Worm (Caenorhabditis elegans): ENCODE data around the gene pals-40.

pals-40 gene

DNA sequence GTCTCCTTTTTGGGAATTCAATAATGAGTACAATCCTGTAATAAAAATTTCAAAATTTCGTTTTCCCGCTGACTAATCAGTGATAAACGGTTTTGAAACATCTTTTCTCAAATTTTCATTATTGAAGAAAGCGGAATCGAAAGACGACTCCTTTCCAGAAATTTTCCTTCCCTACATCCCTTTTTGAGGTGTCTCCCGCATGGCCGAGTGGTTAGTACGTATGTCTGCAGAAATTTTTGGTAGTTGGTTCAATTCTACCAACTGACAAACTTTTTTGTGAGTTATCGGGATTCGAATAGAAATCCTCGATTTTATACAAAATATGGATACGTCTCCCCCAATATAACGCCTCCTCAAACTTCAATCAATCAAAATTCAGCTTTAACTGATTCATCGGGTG, 23.3 kb downstream of the pals-40 start:
- TF ChIP-seq elt-3 (tag; optimal IDR thresholded peaks at IDR 0.05) (no peak), vab-15 (tag; optimal IDR thresholded peaks at IDR 0.05) (no peak), ceh-63 (GFP tag; optimal IDR thresholded peaks at IDR 0.05) (no peak), ceh-8 (GFP tag; optimal IDR thresholded peaks at IDR 0.05) (no peak), pag-3 (tag; optimal IDR thresholded peaks at IDR 0.05; ENCODE audit: borderline replicate concordance, insufficient read depth) (no peak), efl-1 (optimal IDR thresholded peaks at IDR 0.05) (no peak), efl-1 (GFP tag; optimal IDR thresholded peaks at IDR 0.05 in 1 of 2) (no peak), snu-23 (GFP tag; optimal IDR thresholded peaks at IDR 0.05) (no peak), nhr-85 (tag) (no peak), nhr-90 (tag; optimal IDR thresholded peaks at IDR 0.05; ENCODE audit: poor library complexity) (no peak), egl-27 (tag; optimal IDR thresholded peaks at IDR 0.05) (no peak), fkh-4 (tag; optimal IDR thresholded peaks at IDR 0.05; ENCODE audit: borderline replicate concordance) (no peak), efl-3 (GFP tag; optimal IDR thresholded peaks at IDR 0.05) (no peak)

ce11 chrIII:1350745-1351144, 27.1 kb downstream of the pals-40 start, which contains the start of gene Y82E9BL.3:
Y82E9BL.3 (minus strand) TSS chrIII:1350845.
- no peak for TF ChIP-seq nhr-77 (tag; optimal IDR thresholded peaks at IDR 0.05)
- TF ChIP-seq efl-1 (optimal IDR thresholded peaks at IDR 0.05) = no peak
- peak in 1 of 2 experiments; percentile 62 for TF ChIP-seq efl-1 (GFP tag; optimal IDR thresholded peaks at IDR 0.05 in 1 of 2)

ce11 chrIII:1349313-1349712, 28.5 kb downstream of the pals-40 start, which contains the start of gene fbxa-25:
fbxa-25 (minus strand) TSS chrIII:1349450.
- TF ChIP-seq sox-4 (tag; optimal IDR thresholded peaks at IDR 0.05) (no peak), efl-1 (optimal IDR thresholded peaks at IDR 0.05) (no peak), efl-1 (GFP tag; optimal IDR thresholded peaks at IDR 0.05 in 1 of 2) (peak in 1 of 2 experiments; percentile 51), elt-2 (tag; optimal IDR thresholded peaks at IDR 0.05) (peak; percentile 5)

DNA sequence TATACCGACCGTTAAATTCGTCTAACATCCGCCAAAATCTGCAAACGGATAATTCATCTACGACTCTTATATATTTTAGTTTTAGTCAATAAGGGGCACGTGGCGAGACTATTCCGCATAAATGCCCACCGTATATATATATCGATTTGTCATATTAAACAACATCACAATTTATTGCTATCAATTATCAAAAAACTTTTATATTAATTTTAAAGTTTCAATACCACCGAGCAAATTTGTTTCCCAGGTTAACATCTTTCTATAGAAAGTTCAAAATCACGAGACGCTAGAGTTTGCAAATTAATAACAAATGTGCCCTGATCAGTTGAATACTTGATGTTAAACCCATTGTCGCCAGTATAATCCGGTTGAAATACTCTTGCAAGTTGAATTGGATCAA, 30.3 kb downstream of the pals-40 start, which contains the start of gene Y82E9BL.5:
Y82E9BL.5 (minus strand) TSS at position 101 of the 400 bp plus-strand sequence.
- TF ChIP-seq ama-1 (optimal IDR thresholded peaks at IDR 0.05) = no peak

DNA sequence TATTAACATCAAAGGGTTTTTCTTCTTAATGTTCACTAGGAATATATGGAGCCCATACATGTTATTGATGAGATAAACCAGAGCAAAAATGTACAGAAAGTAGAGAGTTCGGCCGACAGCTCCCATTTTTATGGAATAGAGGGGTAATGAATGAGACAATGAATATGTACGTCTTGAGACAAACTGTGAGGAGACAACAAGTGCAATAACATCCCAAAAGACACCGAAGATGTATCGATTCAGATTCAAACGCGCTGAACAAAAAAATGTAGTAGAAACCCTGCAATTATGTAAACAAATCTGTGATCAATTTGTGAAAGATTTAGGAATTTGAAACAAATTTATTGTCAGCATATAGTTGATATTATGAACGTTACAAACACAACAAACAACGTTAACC, 30.8 kb downstream of the pals-40 start:
- no peak for TF ChIP-seq efl-1 (optimal IDR thresholded peaks at IDR 0.05)
- peak in 1 of 2 experiments; percentile 51 for TF ChIP-seq efl-1 (GFP tag; optimal IDR thresholded peaks at IDR 0.05 in 1 of 2)
- TF ChIP-seq F16B12.6 (tag; optimal IDR thresholded peaks at IDR 0.05) = no peak

DNA sequence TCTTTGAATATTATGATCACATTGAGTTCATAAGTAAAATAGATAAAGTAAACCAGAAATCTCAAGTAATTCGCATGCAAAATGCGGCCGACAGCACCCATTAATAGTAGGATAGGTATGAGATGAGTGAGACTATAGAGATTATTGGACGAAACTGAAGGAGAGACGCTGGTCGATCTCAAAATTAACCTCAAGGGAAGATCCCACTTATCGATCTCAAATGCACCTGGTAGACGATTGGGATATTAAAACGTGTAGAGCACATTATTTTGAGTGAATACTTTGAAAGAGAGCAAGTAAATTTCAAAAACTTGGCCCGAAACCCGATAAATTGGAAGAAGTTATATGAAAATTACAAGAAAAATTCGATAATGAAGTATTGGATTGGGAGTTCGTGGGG, 32.1 kb downstream of the pals-40 start, which contains the start of gene Y82E9BL.6:
Y82E9BL.6 (minus strand) TSS at position 101 of the 400 bp plus-strand sequence.
- TF ChIP-seq fkh-10 (GFP tag; optimal IDR thresholded peaks at IDR 0.05) (no peak), ceh-8 (GFP tag; optimal IDR thresholded peaks at IDR 0.05) (no peak), rnt-1 (tag; optimal IDR thresholded peaks at IDR 0.05) (no peak), nhr-20 (tag; optimal IDR thresholded peaks at IDR 0.05) (no peak), nhr-237 (tag; optimal IDR thresholded peaks at IDR 0.05) (no peak), nhr-11 (tag; optimal IDR thresholded peaks at IDR 0.05) (no peak), efl-3 (GFP tag; optimal IDR thresholded peaks at IDR 0.05) (no peak), nhr-77 (tag; optimal IDR thresholded peaks at IDR 0.05) (no peak), ztf-4 (tag; optimal IDR thresholded peaks at IDR 0.05) (no peak), lin-39 (tag; optimal IDR thresholded peaks at IDR 0.05) (no peak), efl-1 (optimal IDR thresholded peaks at IDR 0.05) (no peak), efl-1 (GFP tag; optimal IDR thresholded peaks at IDR 0.05 in 1 of 2) (no peak), hlh-17 (GFP tag; optimal IDR thresholded peaks at IDR 0.05; ENCODE audit: borderline replicate concordance) (no peak)

DNA sequence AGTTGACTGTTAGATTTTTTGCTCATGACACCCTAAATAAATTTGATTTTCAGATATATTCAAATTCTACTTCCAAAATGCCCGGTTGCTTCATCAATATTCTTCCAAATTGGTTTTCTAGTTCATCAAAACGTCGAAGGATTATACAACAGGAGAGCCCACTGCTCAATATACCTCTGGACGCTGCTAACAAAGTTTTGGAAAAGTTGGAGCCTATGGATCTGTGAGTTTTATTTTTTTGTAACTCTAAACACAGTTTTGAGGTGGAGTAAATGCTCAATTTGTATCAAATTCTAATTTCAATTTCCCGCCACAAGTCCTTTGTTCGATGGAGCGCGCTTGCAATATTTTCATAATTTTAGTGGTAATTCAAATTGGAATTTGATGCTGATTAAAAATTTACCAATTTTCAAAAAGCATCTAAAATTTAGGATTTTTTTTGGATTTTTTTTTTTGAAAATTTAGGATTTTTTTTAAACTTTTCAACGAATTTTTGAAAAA, 34.8 kb downstream of the pals-40 start, which contains the start of gene fbxa-27:
fbxa-27 (plus strand) TSS at position 51 of the 501 bp plus-strand sequence.
- TF ChIP-seq lin-35 (GFP tag; optimal IDR thresholded peaks at IDR 0.05) (peak in 1 of 2 experiments; percentile 20), efl-1 (optimal IDR thresholded peaks at IDR 0.05) (peak; percentile 27 to 63), efl-1 (GFP tag; optimal IDR thresholded peaks at IDR 0.05 in 1 of 2) (peak; percentile 62 to 76), dpl-1 (GFP tag; optimal IDR thresholded peaks at IDR 0.05) (peak in 1 of 3 experiments; percentile 44), C04F5.9 (tag; optimal IDR thresholded peaks at IDR 0.05) (no peak)

Data from whole organism, L1 larva.